Worm (Caenorhabditis elegans) whole organism, mixed stage, embryonic: ENCODE measurements around the gene mboa-3.

Experiments used
- elt-1 ChIP-seq: sonication (generic microtip); optimal IDR thresholded peaks from 2 replicates; lab custom pipeline; 2017; ENCODE audit warnings: missing genetic modification characterization, mild to moderate bottlenecking, missing compliant biosample characterization, antibody characterized with exemption, moderate library complexity, borderline replicate concordance; ENCODE audit not compliant: insufficient read depth
- hlh-1 ChIP-seq: fragments of 150-350 bp; optimal IDR thresholded peaks from 2 replicates; lab custom pipeline; 2014; ENCODE audit warnings: missing biosample characterization, missing genetic modification reagents, missing genetic modification characterization
- lin-32 ChIP-seq: fragments of 200-800 bp; sonication (Bioruptor generic); optimal IDR thresholded peaks from 2 replicates; lab custom pipeline; 2018; ENCODE audit warnings: mild to moderate bottlenecking, missing genetic modification characterization, missing compliant biosample characterization
- mls-2 ChIP-seq: sonication (generic microtip); optimal IDR thresholded peaks from 2 replicates; lab custom pipeline; 2016; ENCODE audit warnings: mild to moderate bottlenecking, missing genetic modification characterization, moderate library complexity, missing compliant biosample characterization
- nhr-2 ChIP-seq: fragments of 150-350 bp; optimal IDR thresholded peaks from 2 replicates; lab custom pipeline; 2014; ENCODE audit warnings: missing biosample characterization, missing genetic modification characterization
- nhr-237 ChIP-seq: fragments of 150-350 bp; optimal IDR thresholded peaks from 2 replicates; lab custom pipeline; 2014; ENCODE audit warnings: missing biosample characterization, missing genetic modification characterization
- unc-39 ChIP-seq: fragments of 150-350 bp; optimal IDR thresholded peaks from 2 replicates; lab custom pipeline; 2014; ENCODE audit warnings: missing biosample characterization, missing genetic modification characterization
- unc-62 ChIP-seq: fragments of 150-350 bp; optimal IDR thresholded peaks from 2 replicates; lab custom pipeline; 2014; ENCODE audit warnings: missing biosample characterization, missing genetic modification reagents, missing genetic modification characterization
- ztf-11 ChIP-seq: fragments of 150-350 bp; optimal IDR thresholded peaks from 2 replicates; lab custom pipeline; 2014; ENCODE audit warnings: missing biosample characterization, missing genetic modification characterization

ce11 chrX:5517844-5518243 lies 4.8 kb downstream of the mboa-3 start:
- TF ChIP-seq hlh-1 (tag; lab: Kevin White, UChicago): no peak
- no peak for TF ChIP-seq nhr-2 (tag; lab: Kevin White, UChicago)
- TF ChIP-seq nhr-237 (tag; lab: Kevin White, UChicago): no peak
- no peak for TF ChIP-seq mls-2
- TF ChIP-seq unc-62: no peak
- no peak for TF ChIP-seq lin-32 (GFP tag; lab: Kevin White, UChicago)
- no peak for TF ChIP-seq unc-39
- no peak for TF ChIP-seq ztf-11 (tag; lab: Kevin White, UChicago)
- no peak for TF ChIP-seq elt-1 (tag; lab: Kevin White, UChicago)
